Worm (Caenorhabditis elegans): ENCODE data around the gene Y70C5A.4.
A peak's percentile ranks its signal among the peaks of the same experiment; 100 is the strongest.
"Not testable (repeated sequence)": the region's sequence is repeated elsewhere in the genome, so short reads cannot be mapped to it uniquely, and the experiment has no call there.

Gene Y70C5A.4

ce11 chrV:16648317-16649018 is 30.9 kb downstream of the Y70C5A.4 start, which contains the start of gene W06G6.20 (continued):
- TF ChIP-seq nhr-80 (tag; optimal IDR thresholded peaks at IDR 0.05) (peak; percentile 3), zfh-2 (GFP tag; conservative IDR thresholded peaks at IDR 0.05) (no peak), F55B11.4 (tag; optimal IDR thresholded peaks at IDR 0.05; ENCODE audit: borderline replicate concordance, insufficient read depth) (no peak), atf-7 (tag; optimal IDR thresholded peaks at IDR 0.05) (no peak), rpc-1 (optimal IDR thresholded peaks at IDR 0.05) (peak; percentile 71), rpc-1 (tag; optimal IDR thresholded peaks at IDR 0.05) (peak; percentile 90), nhr-90 (tag; optimal IDR thresholded peaks at IDR 0.05) (peak; percentile 39), D2030.7 (GFP tag; IDR thresholded peaks at IDR 0.05) (0 out of 2 replicates have a peak, but pooled peaks have one; percentile 22), sdz-38 (tag; optimal IDR thresholded peaks at IDR 0.05) (no peak), lin-54 (GFP tag; optimal IDR thresholded peaks at IDR 0.05) (peak; percentile 10), him-1 (tag; optimal IDR thresholded peaks at IDR 0.05) (peak; percentile 74), fkh-3 (tag; optimal IDR thresholded peaks at IDR 0.05) (no peak), nfyb-1 (GFP tag; IDR thresholded peaks at IDR 0.05) (0 out of 2 replicates have a peak, but pooled peaks have one; percentile 47), dox-1 (GFP tag; IDR thresholded peaks at IDR 0.05) (0 out of 2 replicates have a peak, but pooled peaks have one; percentile 18), ztf-25 (GFP tag; IDR thresholded peaks at IDR 0.05) (peak; percentile 61; the same call in 1 of the 2 replicates), sea-2 (GFP tag; IDR thresholded peaks at IDR 0.05) (no peak), pbrm-1 (GFP tag; IDR thresholded peaks at IDR 0.05) (peak; percentile 63; the same call in 1 of the 2 replicates), madf-6 (GFP tag; IDR thresholded peaks at IDR 0.05) (no peak), B0261.1 (tag; optimal IDR thresholded peaks at IDR 0.05) (peak; percentile 75)

ce11 chrV:16649200-16649599 is 31.6 kb downstream of the Y70C5A.4 start, which contains the start of gene W06G6.11:
W06G6.11 (minus strand) TSS chrV:16649300.
- TF ChIP-seq snpc-4 (GFP tag; optimal IDR thresholded peaks at IDR 0.05); snpc-4 (tag; optimal IDR thresholded peaks at IDR 0.05); F57A8.1 (GFP tag; optimal IDR thresholded peaks at IDR 0.05); zim-3 (tag; optimal IDR thresholded peaks at IDR 0.05): not testable (repeated sequence)

DNA sequence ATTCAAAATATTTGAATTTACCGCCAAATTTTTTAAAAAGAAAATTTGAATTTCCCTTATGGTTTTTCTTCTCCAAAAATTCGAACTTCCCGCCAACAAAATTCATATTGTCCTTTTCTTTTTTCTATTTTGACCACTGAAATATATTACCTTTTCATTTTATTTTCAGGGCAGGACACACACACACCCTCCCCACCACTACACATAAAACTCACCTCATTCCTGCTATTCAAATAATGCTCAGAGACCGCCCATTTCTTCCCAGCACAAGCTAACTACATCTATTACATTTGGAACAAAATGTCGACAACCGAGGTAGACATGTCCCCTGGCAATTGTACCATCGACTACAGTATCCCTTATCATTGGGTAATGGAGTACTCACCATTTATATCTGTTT is 36.7 kb downstream of the Y70C5A.4 start, which contains the start of gene W06G6.15:
Gene W06G6.15, plus strand, starts transcription at position 301 of the 400 bp plus-strand sequence.
- not testable (repeated sequence) for TF ChIP-seq nhr-27 (tag; optimal IDR thresholded peaks at IDR 0.05); bed-2 (GFP tag; IDR thresholded peaks at IDR 0.05); F57C9.4 (tag; optimal IDR thresholded peaks at IDR 0.05)

DNA sequence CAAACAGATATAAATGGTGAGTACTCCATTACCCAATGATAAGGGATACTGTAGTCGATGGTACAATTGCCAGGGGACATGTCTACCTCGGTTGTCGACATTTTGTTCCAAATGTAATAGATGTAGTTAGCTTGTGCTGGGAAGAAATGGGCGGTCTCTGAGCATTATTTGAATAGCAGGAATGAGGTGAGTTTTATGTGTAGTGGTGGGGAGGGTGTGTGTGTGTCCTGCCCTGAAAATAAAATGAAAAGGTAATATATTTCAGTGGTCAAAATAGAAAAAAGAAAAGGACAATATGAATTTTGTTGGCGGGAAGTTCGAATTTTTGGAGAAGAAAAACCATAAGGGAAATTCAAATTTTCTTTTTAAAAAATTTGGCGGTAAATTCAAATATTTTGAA is 43.3 kb downstream of the Y70C5A.4 start, which contains the start of gene Y70C5B.2:
Gene Y70C5B.2, minus strand, starts transcription at position 101 of the 400 bp plus-strand sequence.
- TF ChIP-seq lsy-27 (tag; optimal IDR thresholded peaks at IDR 0.05; ENCODE audit: borderline replicate concordance, insufficient read depth); fkh-3 (tag; optimal IDR thresholded peaks at IDR 0.05); attf-5 (GFP tag; optimal IDR thresholded peaks at IDR 0.05): not testable (repeated sequence)

DNA sequence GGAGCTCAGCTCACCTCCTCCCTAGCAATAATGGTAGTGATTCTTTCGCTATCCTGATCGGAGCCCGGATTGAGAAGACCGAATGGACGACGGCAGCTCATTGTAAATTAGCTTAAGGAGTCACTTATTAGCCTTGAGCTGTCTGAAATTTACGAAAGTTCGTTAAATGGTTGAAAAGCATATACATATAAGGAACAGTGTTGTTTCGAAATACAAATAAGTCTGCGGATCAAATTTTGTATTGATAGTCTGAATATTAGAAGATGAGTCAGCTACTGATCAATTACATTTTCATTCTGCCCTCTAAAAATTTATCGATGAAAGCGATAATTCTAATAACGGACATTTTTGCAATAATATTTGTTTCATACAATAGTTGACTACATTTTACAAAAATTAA is 49.1 kb downstream of the Y70C5A.4 start, which contains the start of gene F14F8.14:
Gene F14F8.14, minus strand, starts transcription at position 101 of the 400 bp plus-strand sequence.
- TF ChIP-seq madf-3 (GFP tag; IDR thresholded peaks at IDR 0.05) (no peak), B0336.3 (GFP tag; IDR thresholded peaks at IDR 0.05) (no peak), bed-1 (GFP tag; IDR thresholded peaks at IDR 0.05) (no peak), K12H6.12 (tag; optimal IDR thresholded peaks at IDR 0.05) (no peak), ceh-91 (GFP tag; IDR thresholded peaks at IDR 0.05) (no peak), ama-1 (optimal IDR thresholded peaks at IDR 0.05) (no peak), ama-1 (GFP tag; optimal IDR thresholded peaks at IDR 0.05) (no peak), dpff-1 (tag; optimal IDR thresholded peaks at IDR 0.05) (no peak), F39B2.1 (GFP tag; IDR thresholded peaks at IDR 0.05) (no peak), T07F8.4 (tag; optimal IDR thresholded peaks at IDR 0.05) (no peak), rec-8 (tag; optimal IDR thresholded peaks at IDR 0.05) (no peak), nfyb-1 (GFP tag; IDR thresholded peaks at IDR 0.05) (no peak), somi-1 (GFP tag; optimal IDR thresholded peaks at IDR 0.05) (no peak), nfya-1 (tag; optimal IDR thresholded peaks at IDR 0.05; ENCODE audit: borderline replicate concordance, insufficient read depth) (no peak), zfh-2 (GFP tag; conservative IDR thresholded peaks at IDR 0.05) (no peak), nhr-27 (tag; optimal IDR thresholded peaks at IDR 0.05) (no peak), egl-18 (GFP tag; IDR thresholded peaks at IDR 0.05) (no peak)
